Fruit fly (Drosophila melanogaster) whole organism, embryonic: Measurements from ENCODE around the gene lilli.

Experiments
- CG10543 ChIP-seq: fragments of 200-800 bp; sonication (Bioruptor generic); optimal IDR thresholded peaks from 3 replicates; lab custom pipeline; 2017; ENCODE audit warnings: missing biosample characterization, mild to moderate bottlenecking, missing genetic modification characterization, moderate library complexity
- CG11247 ChIP-seq: fragments of 200-800 bp; sonication (Bioruptor generic); IDR thresholded peaks from 2 replicates; pipeline ENCODE4 v1.3.6; 2022; ENCODE audit warnings: missing biosample characterization, missing genetic modification characterization
- CG12299 ChIP-seq: fragments of 200-800 bp; sonication (Bioruptor generic); optimal IDR thresholded peaks from 2 replicates; lab custom pipeline; 2018; ENCODE audit warnings: missing biosample characterization, mild to moderate bottlenecking, missing genetic modification characterization
- CG14965 ChIP-seq: fragments of 200-800 bp; sonication (Bioruptor generic); optimal IDR thresholded peaks from 2 replicates; lab custom pipeline; 2016; ENCODE audit warnings: missing biosample characterization, missing genetic modification characterization, borderline replicate concordance
- CG15479 ChIP-seq: fragments of 200-800 bp; sonication (Bioruptor generic); optimal IDR thresholded peaks from 3 replicates; lab custom pipeline; 2019; ENCODE audit warnings: missing biosample characterization, mild to moderate bottlenecking, missing genetic modification characterization, moderate library complexity
- CG17359 ChIP-seq: fragments of 200-800 bp; sonication (Bioruptor generic); optimal IDR thresholded peaks from 3 replicates; lab custom pipeline; 2018; ENCODE audit warnings: missing biosample characterization, mild to moderate bottlenecking, missing genetic modification characterization, moderate library complexity
- CG30431 ChIP-seq: fragments of 200-800 bp; sonication (Bioruptor generic); optimal IDR thresholded peaks from 2 replicates; lab custom pipeline; 2017; ENCODE audit warnings: missing biosample characterization, missing genetic modification characterization
- CG33213 ChIP-seq: fragments of 200-800 bp; sonication (Bioruptor generic); optimal IDR thresholded peaks from 3 replicates; lab custom pipeline; 2016; ENCODE audit warnings: missing biosample characterization, missing genetic modification characterization
- CG3407 ChIP-seq: fragments of 200-800 bp; sonication (Bioruptor generic); optimal IDR thresholded peaks from 2 replicates; lab custom pipeline; 2018; ENCODE audit warnings: missing biosample characterization, mild to moderate bottlenecking, missing genetic modification characterization
- CG4617 ChIP-seq: fragments of 200-800 bp; sonication (Bioruptor generic); optimal IDR thresholded peaks from 3 replicates; lab custom pipeline; 2016; ENCODE audit warnings: missing biosample characterization, missing genetic modification characterization, borderline replicate concordance
- CG6175 ChIP-seq: fragments of 200-800 bp; sonication (Bioruptor generic); IDR thresholded peaks from 3 replicates; pipeline ENCODE4 v1.3.6; 2022; ENCODE audit warnings: missing biosample characterization, missing genetic modification characterization
- CG8924 ChIP-seq: fragments of 200-800 bp; optimal IDR thresholded peaks from 3 replicates; lab custom pipeline; 2019; ENCODE audit warnings: missing biosample characterization, mild to moderate bottlenecking, missing genetic modification characterization, moderate library complexity
- CG9817 ChIP-seq: fragments of 200-800 bp; sonication (Bioruptor generic); optimal IDR thresholded peaks from 2 replicates; lab custom pipeline; 2018; ENCODE audit warnings: missing biosample characterization, mild to moderate bottlenecking, missing genetic modification characterization, moderate library complexity
- CTCF ChIP-seq: fragments of 200-800 bp; sonication (Bioruptor generic); optimal IDR thresholded peaks from 2 replicates; lab custom pipeline; 2017; ENCODE audit warnings: missing biosample characterization, mild to moderate bottlenecking, missing genetic modification characterization, moderate library complexity
- Deaf1 ChIP-seq: fragments of 200-800 bp; optimal IDR thresholded peaks from 3 replicates; lab custom pipeline; 2019; ENCODE audit warnings: missing biosample characterization, mild to moderate bottlenecking, missing genetic modification characterization, moderate library complexity
- Dp ChIP-seq: fragments of 200-800 bp; sonication (Bioruptor generic); optimal IDR thresholded peaks from 2 replicates; lab custom pipeline; 2018; ENCODE audit warnings: missing biosample characterization, mild to moderate bottlenecking, missing genetic modification characterization, moderate library complexity
- Drgx ChIP-seq: fragments of 200-800 bp; sonication (Bioruptor generic); IDR thresholded peaks from 2 replicates; pipeline ENCODE4 v1.3.6; 2022; ENCODE audit warnings: missing biosample characterization, missing genetic modification characterization
- ERR ChIP-seq: fragments of 200-800 bp; sonication (Bioruptor generic); optimal IDR thresholded peaks from 2 replicates; lab custom pipeline; 2016; ENCODE audit warnings: missing biosample characterization, missing genetic modification characterization
- HLHmδ ChIP-seq: fragments of 200-800 bp; sonication (Bioruptor generic); optimal IDR thresholded peaks from 2 replicates; lab custom pipeline; 2018; ENCODE audit warnings: missing biosample characterization, mild to moderate bottlenecking, missing genetic modification characterization, moderate library complexity
- Hey ChIP-seq: fragments of 200-800 bp; sonication (Bioruptor generic); optimal IDR thresholded peaks from 3 replicates; lab custom pipeline; 2018; ENCODE audit warnings: missing biosample characterization, mild to moderate bottlenecking, missing genetic modification characterization
- Med ChIP-seq: fragments of 200-800 bp; sonication (Bioruptor generic); peaks from one replicate; lab custom pipeline; 2016; ENCODE audit warnings: missing biosample characterization, missing genetic modification characterization, mild to moderate bottlenecking, inconsistent platforms, moderate library complexity
- Nf-YA ChIP-seq: fragments of 200-800 bp; sonication (Bioruptor generic); IDR thresholded peaks from 2 replicates; pipeline ENCODE4 v1.3.6; 2022; ENCODE audit warnings: missing biosample characterization, missing genetic modification characterization
- Nf-YB ChIP-seq: fragments of 200-800 bp; sonication (Bioruptor generic); optimal IDR thresholded peaks from 3 replicates; lab custom pipeline; 2019; ENCODE audit warnings: missing biosample characterization, mild to moderate bottlenecking, missing genetic modification characterization, moderate library complexity
- Opbp ChIP-seq: fragments of 200-800 bp; sonication (Bioruptor generic); IDR thresholded peaks from 3 replicates; pipeline ENCODE4 v1.3.6; 2022; ENCODE audit warnings: missing biosample characterization, missing genetic modification characterization; ENCODE audit not compliant: partially characterized antibody
- PHDP ChIP-seq: fragments of 200-800 bp; sonication (Bioruptor generic); optimal IDR thresholded peaks from 3 replicates; lab custom pipeline; 2018; ENCODE audit warnings: missing biosample characterization, mild to moderate bottlenecking, missing genetic modification characterization, moderate library complexity
- Ravus ChIP-seq: fragments of 200-800 bp; sonication (Bioruptor generic); IDR thresholded peaks from 2 replicates; pipeline ENCODE4 v1.3.6; 2022; ENCODE audit warnings: missing biosample characterization, missing genetic modification characterization
- Spps ChIP-seq: fragments of 200-800 bp; sonication (Bioruptor generic); optimal IDR thresholded peaks from 2 replicates; lab custom pipeline; 2018; ENCODE audit warnings: missing biosample characterization, mild to moderate bottlenecking, missing genetic modification characterization
- Tbp ChIP-seq: fragments of >200 bp; optimal IDR thresholded peaks from 2 replicates; lab custom pipeline; 2018; ENCODE audit warnings: missing biosample characterization, missing genetic modification characterization
- Trl ChIP-seq, 3 experiments: fragments of >200 bp in 2 of 3; fragments of 200-800 bp in 1 of 3; sonication (Bioruptor generic) in 1 of 3; optimal IDR thresholded peaks; 2 replicates in 1 of 3; 3 replicates in 2 of 3; lab custom pipeline; 2016 to 2017; ENCODE audit warnings: missing biosample characterization in 1 of 3, missing genetic modification characterization in 1 of 3
- abd-A ChIP-seq: fragments of 200-800 bp; sonication (Bioruptor generic); optimal IDR thresholded peaks from 3 replicates; lab custom pipeline; 2019; ENCODE audit warnings: missing biosample characterization, mild to moderate bottlenecking, missing genetic modification characterization, moderate library complexity
- ac ChIP-seq: fragments of 200-800 bp; sonication (Bioruptor generic); optimal IDR thresholded peaks from 3 replicates; lab custom pipeline; 2017; ENCODE audit warnings: missing biosample characterization, mild to moderate bottlenecking, missing genetic modification characterization
- ash1 ChIP-seq: fragments of 200-800 bp; sonication (Bioruptor generic); optimal IDR thresholded peaks from 2 replicates; lab custom pipeline; 2018; ENCODE audit warnings: missing biosample characterization, mild to moderate bottlenecking, missing genetic modification characterization
- cg ChIP-seq: fragments of 200-800 bp; sonication (Bioruptor generic); optimal IDR thresholded peaks from 3 replicates; lab custom pipeline; 2019; ENCODE audit warnings: missing biosample characterization, mild to moderate bottlenecking, missing genetic modification characterization, moderate library complexity
- chinmo ChIP-seq: fragments of 200-800 bp; sonication (Bioruptor generic); IDR thresholded peaks from 4 replicates; pipeline ENCODE4 v1.3.6; 2022; ENCODE audit warnings: missing biosample characterization, missing genetic modification characterization; ENCODE audit not compliant: partially characterized antibody
- dimm ChIP-seq: fragments of 200-800 bp; sonication (Bioruptor generic); IDR thresholded peaks from 2 replicates; pipeline ENCODE4 v1.3.6; 2022; ENCODE audit warnings: missing biosample characterization, missing genetic modification characterization
- gro ChIP-seq: fragments of 200-800 bp; sonication (Bioruptor generic); optimal IDR thresholded peaks from 2 replicates; lab custom pipeline; 2016; ENCODE audit warnings: missing biosample characterization, missing genetic modification characterization
- her ChIP-seq: fragments of 200-800 bp; sonication (Bioruptor generic); optimal IDR thresholded peaks from 2 replicates; lab custom pipeline; 2016; ENCODE audit warnings: missing biosample characterization, missing genetic modification characterization
- lbe ChIP-seq: fragments of 200-800 bp; sonication (Bioruptor generic); optimal IDR thresholded peaks from 2 replicates; lab custom pipeline; 2016; ENCODE audit warnings: missing biosample characterization, mild to moderate bottlenecking, missing genetic modification characterization
- lmd ChIP-seq: fragments of 200-800 bp; sonication (Bioruptor generic); IDR thresholded peaks from 2 replicates; pipeline ENCODE4 v1.3.6; 2022; ENCODE audit warnings: missing biosample characterization, missing genetic modification characterization
- lola ChIP-seq, 3 experiments: fragments of >200 bp in 2 of 3; fragments of 200-800 bp in 1 of 3; sonication (Bioruptor generic) in 1 of 3; optimal IDR thresholded peaks; 2 replicates each; lab custom pipeline; 2017 to 2019; ENCODE audit warnings: missing biosample characterization in 3 of 3, missing genetic modification characterization in 3 of 3, mild to moderate bottlenecking in 1 of 3, moderate library complexity in 1 of 3
- maf-S ChIP-seq: fragments of 200-800 bp; sonication (Bioruptor generic); optimal IDR thresholded peaks from 2 replicates; lab custom pipeline; 2016; ENCODE audit warnings: missing biosample characterization, missing genetic modification characterization
- mld ChIP-seq: fragments of 200-800 bp; sonication (Bioruptor generic); IDR thresholded peaks from 3 replicates; pipeline ENCODE4 v1.3.6; 2022; ENCODE audit warnings: missing biosample characterization, missing genetic modification characterization; ENCODE audit not compliant: partially characterized antibody
- nerfin-2 ChIP-seq: fragments of 200-800 bp; sonication (Bioruptor generic); IDR thresholded peaks from 2 replicates; pipeline ENCODE4 v1.3.6; 2022; ENCODE audit warnings: missing biosample characterization, missing genetic modification characterization; ENCODE audit not compliant: partially characterized antibody
- row ChIP-seq: fragments of 200-800 bp; sonication (Bioruptor generic); IDR thresholded peaks from 3 replicates; pipeline ENCODE4 v1.3.6; 2022; ENCODE audit warnings: missing biosample characterization, missing genetic modification characterization
- sqz ChIP-seq: fragments of 200-800 bp; sonication (Bioruptor generic); optimal IDR thresholded peaks from 3 replicates; lab custom pipeline; 2018; ENCODE audit warnings: missing biosample characterization, mild to moderate bottlenecking, missing genetic modification characterization
- ssp ChIP-seq: fragments of 200-800 bp; sonication (Bioruptor generic); IDR thresholded peaks from 2 replicates; pipeline ENCODE4 v1.3.6; 2022; ENCODE audit warnings: missing biosample characterization, missing genetic modification characterization
- sug ChIP-seq: fragments of 200-800 bp; optimal IDR thresholded peaks from 2 replicates; lab custom pipeline; 2019; ENCODE audit warnings: missing biosample characterization, mild to moderate bottlenecking, missing genetic modification characterization, moderate library complexity
- tin ChIP-seq: fragments of 200-800 bp; sonication (Bioruptor generic); optimal IDR thresholded peaks from 3 replicates; lab custom pipeline; 2016; ENCODE audit warnings: missing biosample characterization, missing genetic modification characterization
- vvl ChIP-seq: fragments of 200-800 bp; sonication (Bioruptor generic); IDR thresholded peaks from 2 replicates; pipeline ENCODE4 v1.3.6; 2022; ENCODE audit warnings: missing biosample characterization, missing genetic modification characterization
- yki ChIP-seq: fragments of >200 bp; optimal IDR thresholded peaks from 3 replicates; lab custom pipeline; 2018

lilli gene

DNA sequence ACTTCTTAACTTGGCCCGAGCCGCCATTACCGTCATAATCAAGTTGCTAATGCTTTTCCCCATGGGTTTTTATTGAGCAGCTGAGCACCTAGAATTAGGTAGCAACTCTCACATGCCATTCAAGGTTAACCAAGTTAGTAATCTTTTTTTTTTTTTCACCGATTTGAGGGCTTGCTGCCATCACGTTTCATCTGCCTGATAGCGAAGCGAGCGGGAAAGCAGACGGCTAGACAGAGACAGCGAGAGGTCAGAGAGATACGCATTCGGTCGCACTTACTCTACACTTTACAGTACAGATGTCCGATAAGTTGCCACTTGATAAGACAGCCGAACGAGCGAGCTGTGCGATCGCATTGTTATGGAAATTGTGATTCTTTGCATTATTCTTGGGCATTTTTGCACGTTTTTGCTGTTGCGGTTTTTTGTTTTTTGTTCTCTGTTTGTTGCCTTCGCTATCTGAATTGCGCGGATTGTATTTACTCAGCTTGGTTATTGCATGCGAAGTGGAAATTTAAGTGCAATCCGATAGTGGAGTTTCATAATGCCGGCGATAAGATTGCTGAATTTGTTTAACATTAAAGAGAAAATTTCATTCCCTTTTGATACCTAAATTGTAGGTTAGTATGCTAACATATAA lies 14.8 kb downstream of the lilli start (continued):
- peak; percentile 29 for TF ChIP-seq CG10543 (GFP tag; lab: Kevin White, UChicago)
- TF ChIP-seq CG3407 (GFP tag; lab: Kevin White, UChicago), result no peak
- TF ChIP-seq CG9817 (tag; lab: Kevin White, UChicago), result no peak
- TF ChIP-seq HLHmδ (GFP tag; lab: Kevin White, UChicago), result no peak
- TF ChIP-seq Med (GFP tag; lab: Kevin White, UChicago), result peak; percentile 44
- TF ChIP-seq chinmo (GFP tag; lab: Robert Waterston, UW), result 0 out of 4 replicates have a peak, but pooled peaks have one; percentile 79
- TF ChIP-seq CG17359 (tag; lab: Kevin White, UChicago), result no peak
- TF ChIP-seq yki (lab: Kevin White, UChicago), result no peak
- no peak for TF ChIP-seq ssp (GFP tag; lab: Robert Waterston, UW)
- no peak for TF ChIP-seq lbe (GFP tag; lab: Kevin White, UChicago)
- TF ChIP-seq vvl (GFP tag; lab: Robert Waterston, UW), result no peak
- TF ChIP-seq CG12299, result no peak
- no peak for TF ChIP-seq PHDP (tag; lab: Kevin White, UChicago)
- TF ChIP-seq tin (GFP tag; lab: Kevin White, UChicago), result no peak
- peak; percentile 23 for TF ChIP-seq ERR
- TF ChIP-seq Drgx (GFP tag; lab: Robert Waterston, UW), result no peak
- TF ChIP-seq CG6175 (GFP tag; lab: Robert Waterston, UW), result no peak
- TF ChIP-seq CG4617 (GFP tag; lab: Kevin White, UChicago), result no peak
- no peak for TF ChIP-seq nerfin-2 (GFP tag; lab: Robert Waterston, UW)
- no peak for TF ChIP-seq row
- no peak for TF ChIP-seq Opbp (GFP tag; lab: Robert Waterston, UW)
- no peak for TF ChIP-seq lmd (GFP tag; lab: Robert Waterston, UW)
- TF ChIP-seq cg (GFP tag; lab: Kevin White, UChicago), result no peak
- no peak for TF ChIP-seq Tbp (GFP tag; lab: Kevin White, UChicago)
- TF ChIP-seq CTCF (GFP tag; lab: Kevin White, UChicago), result no peak
- no peak for TF ChIP-seq ash1
- no peak for TF ChIP-seq Ravus (GFP tag; lab: Robert Waterston, UW)
- TF ChIP-seq sqz (GFP tag; lab: Kevin White, UChicago), result peak; percentile 73
- TF ChIP-seq gro (GFP tag; lab: Kevin White, UChicago), result no peak
- no peak for TF ChIP-seq maf-S (GFP tag; lab: Kevin White, UChicago)
- no peak for TF ChIP-seq abd-A (tag; lab: Kevin White, UChicago)
- no peak for TF ChIP-seq CG30431
- TF ChIP-seq Spps, result no peak
- TF ChIP-seq Dp, result no peak
- TF ChIP-seq her (GFP tag; lab: Kevin White, UChicago), result no peak
- TF ChIP-seq ac, result no peak
- no peak for TF ChIP-seq CG14965 (GFP tag; lab: Kevin White, UChicago)
- no peak for TF ChIP-seq CG8924 (tag; lab: Kevin White, UChicago)
- TF ChIP-seq Deaf1 (tag; lab: Kevin White, UChicago), result peak; percentile 6
- no peak for TF ChIP-seq dimm (GFP tag; lab: Robert Waterston, UW)
- peak in 1 of 2 experiments; percentile 48 for TF ChIP-seq Trl (optimal IDR thresholded peaks at IDR 0.05; lab: Kevin White, UChicago)
- TF ChIP-seq Trl (GFP tag; optimal IDR thresholded peaks at IDR 0.05; lab: Kevin White, UChicago), result no peak
- no peak for TF ChIP-seq CG11247 (GFP tag; lab: Robert Waterston, UW)
- TF ChIP-seq mld, result no peak
- peak; percentile 26 for TF ChIP-seq Hey
- TF ChIP-seq sug (tag; lab: Kevin White, UChicago), result peak; percentile 68
- TF ChIP-seq CG15479 (GFP tag; lab: Kevin White, UChicago), result peak; percentile 93
- no peak for TF ChIP-seq Nf-YB (GFP tag; lab: Kevin White, UChicago)
- no peak for TF ChIP-seq Nf-YA (GFP tag; lab: Robert Waterston, UW)
- no peak for TF ChIP-seq lola (GFP tag; optimal IDR thresholded peaks at IDR 0.05; lab: Kevin White, UChicago)
- TF ChIP-seq CG33213, result no peak
